Fruit fly (Drosophila melanogaster): ENCODE measurements around the gene CG43841.
A peak's percentile ranks its signal among the peaks of the same experiment; 100 is the strongest.

CG43841 gene

DNA sequence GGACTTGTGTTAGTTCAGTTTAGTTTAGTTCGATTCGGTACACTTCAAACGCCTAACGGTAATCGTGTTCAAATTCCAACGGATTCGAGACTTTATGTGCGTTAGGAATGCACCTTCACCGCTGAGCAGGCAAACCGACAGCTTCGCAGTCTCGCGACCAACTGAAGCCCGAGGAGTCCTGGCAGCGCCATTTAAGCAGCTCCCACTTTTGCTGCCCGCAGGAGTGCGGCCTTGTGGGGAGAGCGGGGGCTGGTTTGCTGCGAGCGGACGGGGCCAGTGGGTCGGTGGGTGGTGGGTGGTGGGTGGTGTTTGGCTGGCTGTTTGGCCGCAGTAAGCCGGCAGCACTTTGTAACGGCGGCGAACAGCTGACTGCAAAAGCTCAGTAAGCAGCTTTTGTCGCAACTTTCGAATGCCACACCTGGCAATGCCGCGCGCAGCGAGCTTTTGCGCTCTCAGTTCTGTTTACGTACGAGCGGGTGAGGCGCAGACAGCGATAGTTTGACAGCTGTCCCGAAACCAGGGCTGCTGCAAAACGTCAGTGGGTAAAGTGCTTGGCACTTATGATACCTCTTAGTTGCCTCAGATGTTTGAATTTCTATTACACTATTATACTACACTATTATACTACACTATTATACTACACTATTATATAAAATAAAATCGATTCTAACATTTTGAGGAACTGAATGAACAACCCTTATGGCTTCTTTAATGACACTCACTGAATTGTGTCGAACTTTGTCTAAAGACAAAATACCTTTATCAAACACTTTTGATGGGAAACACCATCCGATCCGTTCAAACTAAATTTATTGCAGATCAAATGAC, 40.1 kb downstream of the CG43841 start, which contains the start of gene CG32547 (continued):
- TF ChIP-seq zf30C (GFP tag; optimal IDR thresholded peaks at IDR 0.05) (no peak), Dbx (GFP tag; IDR thresholded peaks at IDR 0.05) (0 out of 3 replicates have a peak, but pooled peaks have one; percentile 7), Rfx (GFP tag; IDR thresholded peaks at IDR 0.05) (peak; percentile 17; the same call in 1 of the 2 replicates), nau (GFP tag; optimal IDR thresholded peaks at IDR 0.05) (peak; percentile 3), dpn (GFP tag; optimal IDR thresholded peaks at IDR 0.05) (peak in 1 of 2 experiments; percentile 10), disco-r (GFP tag; optimal IDR thresholded peaks at IDR 0.05) (no peak), Drgx (GFP tag; IDR thresholded peaks at IDR 0.05) (no peak), bbx (GFP tag; IDR thresholded peaks at IDR 0.05; ENCODE audit: partially characterized antibody) (no peak; the same call in 1 of the 2 replicates), CG10543 (GFP tag; optimal IDR thresholded peaks at IDR 0.05) (no peak), Hr78 (GFP tag; optimal IDR thresholded peaks at IDR 0.05) (peak in 1 of 2 experiments; percentile 14), CG12744 (GFP tag; optimal IDR thresholded peaks at IDR 0.05) (no peak), CG12071 (GFP tag; optimal IDR thresholded peaks at IDR 0.05) (peak; percentile 19), CG15514 (GFP tag; optimal IDR thresholded peaks at IDR 0.05) (peak; percentile 30), gem (tag; optimal IDR thresholded peaks at IDR 0.05) (peak; percentile 34), CG18262 (tag; optimal IDR thresholded peaks at IDR 0.05) (no peak), prd (optimal IDR thresholded peaks at IDR 0.05) (no peak), prd (GFP tag; IDR thresholded peaks at IDR 0.05) (peak; percentile 17; the same call in 1 of the 3 replicates), CG3847 (GFP tag; IDR thresholded peaks at IDR 0.05) (peak; percentile 25; the same call in 1 of the 2 replicates), sens (GFP tag) (peak; percentile 73), D19B (GFP tag; optimal IDR thresholded peaks at IDR 0.05) (peak; percentile 96), CG2120 (GFP tag; optimal IDR thresholded peaks at IDR 0.05) (peak; percentile 5), crp (GFP tag; optimal IDR thresholded peaks at IDR 0.05) (peak in 1 of 2 experiments; percentile 78), CG4424 (GFP tag; optimal IDR thresholded peaks at IDR 0.05) (peak; percentile 21), CG6813 (GFP tag; optimal IDR thresholded peaks at IDR 0.05) (no peak), Eip74EF (GFP tag; optimal IDR thresholded peaks at IDR 0.05) (no peak), E2f2 (GFP tag; IDR thresholded peaks at IDR 0.05) (peak; percentile 40; the same call in 1 of the 2 replicates), scrt (GFP tag; optimal IDR thresholded peaks at IDR 0.05) (peak; percentile 36), CG10959 (GFP tag; IDR thresholded peaks at IDR 0.05) (0 out of 2 replicates have a peak, but pooled peaks have one; percentile 10), MBD-R2 (GFP tag; IDR thresholded peaks at IDR 0.05) (peak; percentile 40), row (GFP tag; IDR thresholded peaks at IDR 0.05) (peak; percentile 77), CG12769 (tag; optimal IDR thresholded peaks at IDR 0.05) (peak; percentile 29), Lpt (GFP tag; optimal IDR thresholded peaks at IDR 0.05) (no peak), Stat92E (GFP tag; optimal IDR thresholded peaks at IDR 0.05) (no peak), Nf-YB (GFP tag; optimal IDR thresholded peaks at IDR 0.05) (no peak), Nf-YC (tag; optimal IDR thresholded peaks at IDR 0.05) (peak; percentile 8), psq (GFP tag; optimal IDR thresholded peaks at IDR 0.05) (peak; percentile 84), unc-4 (GFP tag; IDR thresholded peaks at IDR 0.05; ENCODE audit: partially characterized antibody) (peak; percentile 33; the same call in 1 of the 2 replicates), CG12236 (GFP tag; optimal IDR thresholded peaks at IDR 0.05) (no peak), CG4360 (GFP tag; IDR thresholded peaks at IDR 0.05) (no peak), crol (GFP tag; IDR thresholded peaks at IDR 0.05) (peak; percentile 67), dmrt11E (tag; optimal IDR thresholded peaks at IDR 0.05) (no peak), MESR4 (GFP tag; optimal IDR thresholded peaks at IDR 0.05) (no peak)

All from whole organism, embryonic.